Worm (Caenorhabditis elegans) whole organism, young adult: ENCODE results near the gene Y27F2A.9.

Experiments used
- B0261.1 ChIP-seq: sonication (generic microtip); optimal IDR thresholded peaks from 2 replicates; lab custom pipeline; 2016; ENCODE audit warnings: mild to moderate bottlenecking, missing genetic modification characterization, moderate library complexity, missing compliant biosample characterization
- F33H1.4 ChIP-seq: fragments of 200-800 bp; sonication (Bioruptor generic); IDR thresholded peaks from 2 replicates; pipeline ENCODE4 v1.3.6; 2022; ENCODE audit warnings: missing genetic modification reagents, missing genetic modification characterization, missing compliant biosample characterization
- F57C9.4 ChIP-seq: sonication (generic microtip); optimal IDR thresholded peaks from 2 replicates; lab custom pipeline; 2017; ENCODE audit warnings: mild to moderate bottlenecking, missing genetic modification characterization, missing compliant biosample characterization
- K11D2.4 ChIP-seq: fragments of 200-800 bp; sonication (Bioruptor generic); IDR thresholded peaks from 2 replicates; pipeline ENCODE4 v1.3.6; 2022; ENCODE audit warnings: missing genetic modification reagents, missing genetic modification characterization, missing compliant biosample characterization
- K12H6.12 ChIP-seq: fragments of 200-800 bp; sonication (Bioruptor generic); optimal IDR thresholded peaks from 2 replicates; lab custom pipeline; 2018; ENCODE audit warnings: mild to moderate bottlenecking, missing genetic modification characterization, missing compliant biosample characterization
- Y67H2A.10 ChIP-seq: fragments of 200-800 bp; sonication (Bioruptor generic); conservative IDR thresholded peaks from 2 replicates; pipeline ENCODE4 v1.3.6; 2022; ENCODE audit warnings: missing genetic modification reagents, missing genetic modification characterization, missing compliant biosample characterization
- attf-5 ChIP-seq: fragments of 200-800 bp; sonication (Bioruptor generic); optimal IDR thresholded peaks from 2 replicates; lab custom pipeline; 2018; ENCODE audit warnings: mild to moderate bottlenecking, missing genetic modification characterization, missing compliant biosample characterization
- ceh-100 ChIP-seq: fragments of 200-800 bp; sonication (Bioruptor generic); IDR thresholded peaks from 2 replicates; pipeline ENCODE4 v1.3.6; 2022; ENCODE audit warnings: missing genetic modification reagents, missing genetic modification characterization, missing compliant biosample characterization
- ceh-27 ChIP-seq: fragments of 200-800 bp; sonication (Bioruptor generic); optimal IDR thresholded peaks from 2 replicates; lab custom pipeline; 2018; ENCODE audit warnings: mild to moderate bottlenecking, missing genetic modification characterization, moderate library complexity, missing compliant biosample characterization
- ceh-40 ChIP-seq: fragments of 200-800 bp; sonication (Bioruptor generic); IDR thresholded peaks from 2 replicates; pipeline ENCODE4 v1.3.6; 2022; ENCODE audit warnings: missing genetic modification characterization, missing compliant biosample characterization
- ceh-58 ChIP-seq: fragments of 200-800 bp; sonication (Bioruptor generic); IDR thresholded peaks from 2 replicates; pipeline ENCODE4 v1.3.6; 2022; ENCODE audit warnings: missing genetic modification characterization, missing compliant biosample characterization
- ceh-79 ChIP-seq: sonication (generic microtip); optimal IDR thresholded peaks from 2 replicates; lab custom pipeline; 2017; ENCODE audit warnings: mild to moderate bottlenecking, missing genetic modification characterization, missing compliant biosample characterization
- ceh-91 ChIP-seq: fragments of 200-800 bp; sonication (Bioruptor generic); IDR thresholded peaks from 2 replicates; pipeline ENCODE4 v1.3.6; 2022; ENCODE audit warnings: missing genetic modification reagents, missing genetic modification characterization, missing compliant biosample characterization
- egl-18 ChIP-seq: fragments of 200-800 bp; sonication (Bioruptor generic); IDR thresholded peaks from 2 replicates; pipeline ENCODE4 v1.3.6; 2022; ENCODE audit warnings: missing genetic modification reagents, missing genetic modification characterization, missing compliant biosample characterization
- ets-4 ChIP-seq: fragments of 200-800 bp; sonication (Bioruptor generic); optimal IDR thresholded peaks from 2 replicates; lab custom pipeline; 2018; ENCODE audit warnings: mild to moderate bottlenecking, missing genetic modification characterization, missing compliant biosample characterization
- fkh-3 ChIP-seq: sonication (generic microtip); optimal IDR thresholded peaks from 2 replicates; lab custom pipeline; 2016; ENCODE audit warnings: mild to moderate bottlenecking, missing genetic modification characterization, missing compliant biosample characterization
- gei-17 ChIP-seq: fragments of 200-800 bp; sonication (Bioruptor generic); optimal IDR thresholded peaks from 2 replicates; lab custom pipeline; 2018; ENCODE audit warnings: mild to moderate bottlenecking, missing genetic modification characterization, missing compliant biosample characterization
- him-1 ChIP-seq: sonication (generic microtip); optimal IDR thresholded peaks from 2 replicates; lab custom pipeline; 2016; ENCODE audit warnings: missing genotype, missing genetic modification reagents, missing genetic modification characterization, missing compliant biosample characterization
- hmg-20 ChIP-seq: fragments of 200-800 bp; sonication (Bioruptor generic); IDR thresholded peaks from 2 replicates; pipeline ENCODE4 v1.3.6; 2022; ENCODE audit warnings: missing genetic modification reagents, missing genetic modification characterization, missing compliant biosample characterization
- let-526 ChIP-seq: fragments of 200-800 bp; sonication (Bioruptor generic); IDR thresholded peaks from 2 replicates; pipeline ENCODE4 v1.3.6; 2022; ENCODE audit warnings: missing genetic modification reagents, missing genetic modification characterization, missing compliant biosample characterization
- let-607 ChIP-seq, 2 experiments: fragments of 200-800 bp in 1 of 2; sonication (Bioruptor generic) in 1 of 2; sonication (generic microtip) in 1 of 2; optimal IDR thresholded peaks; 2 replicates each; lab custom pipeline; 2016 to 2018; ENCODE audit warnings: mild to moderate bottlenecking in 2 of 2, missing compliant biosample characterization in 2 of 2, missing genetic modification characterization in 2 of 2, moderate library complexity in 2 of 2, missing genotype in 1 of 2
- lin-35 ChIP-seq, 3 experiments: fragments of 150-350 bp in 2 of 3; sonication (generic microtip) in 1 of 3; optimal IDR thresholded peaks; 2 replicates each; lab custom pipeline; 2014 to 2018; ENCODE audit warnings: missing biosample characterization in 3 of 3, missing genetic modification characterization in 3 of 3, missing genetic modification reagents in 3 of 3
- lin-54 ChIP-seq: fragments of 200-800 bp; sonication (Bioruptor generic); optimal IDR thresholded peaks from 2 replicates; lab custom pipeline; 2018; ENCODE audit warnings: mild to moderate bottlenecking, missing genetic modification characterization, missing compliant biosample characterization
- madf-10 ChIP-seq: sonication (generic microtip); optimal IDR thresholded peaks from 2 replicates; lab custom pipeline; 2016; ENCODE audit warnings: mild to moderate bottlenecking, missing genetic modification characterization, missing compliant biosample characterization
- madf-3 ChIP-seq: fragments of 200-800 bp; sonication (Bioruptor generic); IDR thresholded peaks from 2 replicates; pipeline ENCODE4 v1.3.6; 2022; ENCODE audit warnings: missing genetic modification reagents, missing genetic modification characterization, missing compliant biosample characterization
- madf-8 ChIP-seq: fragments of 200-800 bp; sonication (Bioruptor generic); conservative IDR thresholded peaks from 2 replicates; pipeline ENCODE4 v1.3.6; 2022; ENCODE audit warnings: missing genetic modification reagents, missing genetic modification characterization, missing compliant biosample characterization
- mcd-1 ChIP-seq: fragments of 200-800 bp; sonication (Bioruptor generic); IDR thresholded peaks from 2 replicates; pipeline ENCODE4 v1.3.6; 2022; ENCODE audit warnings: missing genetic modification reagents, missing genetic modification characterization, missing compliant biosample characterization
- mes-4 ChIP-seq: sonication (generic microtip); optimal IDR thresholded peaks from 2 replicates; lab custom pipeline; 2016; ENCODE audit warnings: missing genotype, missing genetic modification characterization, missing compliant biosample characterization
- mxl-1 ChIP-seq: sonication (generic microtip); optimal IDR thresholded peaks from 2 replicates; lab custom pipeline; 2016; ENCODE audit warnings: missing genetic modification characterization, missing compliant biosample characterization
- nfya-1 ChIP-seq: sonication (generic microtip); optimal IDR thresholded peaks from 2 replicates; lab custom pipeline; 2017; ENCODE audit warnings: antibody characterized with exemption, missing compliant biosample characterization, missing genetic modification characterization, borderline replicate concordance; ENCODE audit not compliant: insufficient read depth
- nhr-179 ChIP-seq: sonication (generic microtip); optimal IDR thresholded peaks from 2 replicates; lab custom pipeline; 2016; ENCODE audit warnings: mild to moderate bottlenecking, missing genetic modification characterization, missing compliant biosample characterization
- snpc-3.4 ChIP-seq: sonication (generic microtip); optimal IDR thresholded peaks from 2 replicates; lab custom pipeline; 2017; ENCODE audit warnings: missing genetic modification characterization, mild to moderate bottlenecking, missing compliant biosample characterization, antibody characterized with exemption, moderate library complexity, missing genotype, missing genetic modification reagents
- somi-1 ChIP-seq: fragments of 200-800 bp; sonication (Bioruptor generic); optimal IDR thresholded peaks from 2 replicates; lab custom pipeline; 2018; ENCODE audit warnings: mild to moderate bottlenecking, missing genetic modification characterization, missing compliant biosample characterization
- tbx-9 ChIP-seq: sonication (generic microtip); optimal IDR thresholded peaks from 2 replicates; lab custom pipeline; 2016; ENCODE audit warnings: borderline replicate concordance, missing genetic modification characterization, inconsistent platforms, missing compliant biosample characterization
- tlf-1 ChIP-seq: fragments of 200-800 bp; sonication (Bioruptor generic); optimal IDR thresholded peaks from 2 replicates; lab custom pipeline; 2018; ENCODE audit warnings: mild to moderate bottlenecking, missing genetic modification characterization, missing compliant biosample characterization
- ztf-3 ChIP-seq: fragments of 200-800 bp; sonication (Bioruptor generic); optimal IDR thresholded peaks from 2 replicates; lab custom pipeline; 2018; ENCODE audit warnings: mild to moderate bottlenecking, missing genetic modification characterization, missing compliant biosample characterization
- ztf-6 ChIP-seq: fragments of 200-800 bp; sonication (Bioruptor generic); IDR thresholded peaks from 2 replicates; pipeline ENCODE4 v1.3.6; 2022; ENCODE audit warnings: missing genetic modification reagents, missing genetic modification characterization, missing compliant biosample characterization

Y27F2A.9 gene

DNA sequence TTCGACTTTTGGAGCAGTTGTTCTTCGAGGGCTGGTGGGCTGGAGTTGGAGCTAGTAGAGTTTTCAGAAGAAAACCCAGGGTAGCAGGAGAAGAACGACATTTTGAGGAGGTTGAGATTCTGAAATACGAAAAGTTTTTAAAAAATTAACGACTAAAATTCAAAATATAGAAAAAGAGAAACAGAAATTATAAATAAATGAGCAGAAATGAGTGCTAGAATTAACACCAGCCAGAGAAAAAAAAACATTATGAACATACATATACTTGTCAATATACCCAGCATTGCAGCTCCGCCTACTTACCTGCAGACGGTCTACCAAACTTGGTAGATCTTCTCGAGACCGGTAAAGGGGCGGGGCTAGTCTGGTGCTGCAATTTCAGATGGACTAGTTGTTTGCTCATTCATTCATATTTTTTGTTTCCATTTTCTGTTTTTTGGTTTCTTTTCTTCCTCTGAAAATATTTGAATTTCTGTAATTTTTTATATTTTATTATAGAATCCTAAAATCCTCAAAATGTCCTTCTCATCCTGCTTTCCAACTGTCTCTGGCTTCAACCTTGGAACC lies 15.1 kb upstream of the Y27F2A.9 start, which contains the start of the genes ZC239.20 and ZC239.21:
TSS of gene ZC239.20 (minus strand) at position 101 of the 567 bp plus-strand sequence.
TSS of gene ZC239.21 (plus strand) at position 517 of the 567 bp plus-strand sequence.
- TF ChIP-seq F57C9.4 (tag; lab: Kevin White, UChicago) (no peak), somi-1 (GFP tag; lab: Kevin White, UChicago) (no peak), K11D2.4 (no peak), madf-10 (no peak), mxl-1 (no peak), him-1 (tag; lab: Kevin White, UChicago) (no peak), mes-4 (tag; lab: Kevin White, UChicago) (no peak), ets-4 (no peak), tlf-1 (GFP tag; lab: Kevin White, UChicago) (no peak), let-607 (tag; optimal IDR thresholded peaks at IDR 0.05; lab: Kevin White, UChicago) (no peak), hmg-20 (no peak), gei-17 (GFP tag; lab: Kevin White, UChicago) (no peak), ceh-40 (no peak), fkh-3 (tag; lab: Kevin White, UChicago) (no peak), snpc-3.4 (tag; lab: Kevin White, UChicago) (no peak), ceh-91 (GFP tag; lab: Robert Waterston, UW) (no peak), attf-5 (no peak), mcd-1 (GFP tag; lab: Robert Waterston, UW) (no peak)

DNA sequence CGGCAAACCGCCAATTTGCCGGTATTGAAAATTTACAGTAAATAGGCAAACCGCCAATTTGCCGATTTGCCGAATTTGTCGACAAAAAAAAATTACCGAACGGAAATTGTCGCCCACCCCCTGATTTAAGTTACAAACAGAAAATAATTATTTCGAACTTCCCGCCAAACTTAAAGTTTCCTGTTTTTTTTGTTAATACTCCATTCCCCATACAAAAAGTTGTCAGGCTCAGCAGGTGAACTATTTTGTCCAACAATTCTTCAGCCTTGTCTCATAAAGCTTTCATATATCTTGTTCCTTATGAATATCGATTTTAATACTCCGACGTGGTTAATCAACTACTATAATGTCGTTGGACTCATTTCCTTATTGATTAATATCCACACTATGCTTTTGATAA lies 12.0 kb upstream of the Y27F2A.9 start, which contains the start of gene sri-50:
TSS of gene sri-50 (plus strand) at position 301 of the 400 bp plus-strand sequence.
- TF ChIP-seq nhr-179 (tag; lab: Kevin White, UChicago) (no peak), egl-18 (GFP tag; lab: Robert Waterston, UW) (no peak)

DNA sequence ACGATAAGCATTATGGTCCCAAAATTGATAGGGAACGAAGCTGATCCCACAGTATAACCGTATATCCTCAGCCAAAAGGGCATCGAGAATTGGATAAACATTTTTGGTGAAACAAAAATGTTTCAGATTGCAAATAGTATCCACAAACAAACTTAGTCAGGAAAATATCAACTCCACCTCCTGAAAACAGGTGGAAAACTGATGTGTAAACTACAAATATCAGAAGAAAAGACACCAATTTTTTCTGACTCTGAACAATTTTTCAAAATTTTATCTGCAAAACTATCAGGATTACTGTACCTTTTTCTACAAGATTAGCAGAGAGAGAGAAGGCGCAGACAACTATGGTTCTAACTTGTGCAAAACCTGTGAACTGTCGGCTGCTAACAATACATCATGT lies 11.1 kb upstream of the Y27F2A.9 start, which contains the start of gene sri-53:
TSS of gene sri-53 (minus strand) at position 101 of the 400 bp plus-strand sequence.
- TF ChIP-seq ceh-79 (tag; lab: Kevin White, UChicago), result no peak
- TF ChIP-seq snpc-3.4 (tag; lab: Kevin White, UChicago), result no peak
- TF ChIP-seq ceh-100, result no peak
- TF ChIP-seq let-526 (GFP tag; lab: Robert Waterston, UW), result no peak
- TF ChIP-seq ztf-6 (GFP tag; lab: Robert Waterston, UW), result no peak
- no peak for TF ChIP-seq fkh-3 (tag; lab: Kevin White, UChicago)
- no peak for TF ChIP-seq B0261.1 (tag; lab: Kevin White, UChicago)
- no peak for TF ChIP-seq ceh-58 (GFP tag; lab: Robert Waterston, UW)
- TF ChIP-seq ztf-3, result no peak
- TF ChIP-seq madf-8 (GFP tag; lab: Robert Waterston, UW), result no peak
- no peak for TF ChIP-seq nfya-1
- TF ChIP-seq madf-3 (GFP tag; lab: Robert Waterston, UW), result no peak
- TF ChIP-seq lin-35 (GFP tag; optimal IDR thresholded peaks at IDR 0.05; lab: Kevin White, UChicago), result no peak
- no peak for TF ChIP-seq egl-18 (GFP tag; lab: Robert Waterston, UW)
- no peak for TF ChIP-seq lin-54
- TF ChIP-seq ceh-27, result no peak
- TF ChIP-seq Y67H2A.10, result no peak
- TF ChIP-seq K12H6.12 (tag; lab: Kevin White, UChicago), result no peak
- no peak for TF ChIP-seq tbx-9
- no peak for TF ChIP-seq F33H1.4
